Fruit fly (Drosophila melanogaster): ENCODE data around the gene Nha1.

The Nha1 gene

DNA sequence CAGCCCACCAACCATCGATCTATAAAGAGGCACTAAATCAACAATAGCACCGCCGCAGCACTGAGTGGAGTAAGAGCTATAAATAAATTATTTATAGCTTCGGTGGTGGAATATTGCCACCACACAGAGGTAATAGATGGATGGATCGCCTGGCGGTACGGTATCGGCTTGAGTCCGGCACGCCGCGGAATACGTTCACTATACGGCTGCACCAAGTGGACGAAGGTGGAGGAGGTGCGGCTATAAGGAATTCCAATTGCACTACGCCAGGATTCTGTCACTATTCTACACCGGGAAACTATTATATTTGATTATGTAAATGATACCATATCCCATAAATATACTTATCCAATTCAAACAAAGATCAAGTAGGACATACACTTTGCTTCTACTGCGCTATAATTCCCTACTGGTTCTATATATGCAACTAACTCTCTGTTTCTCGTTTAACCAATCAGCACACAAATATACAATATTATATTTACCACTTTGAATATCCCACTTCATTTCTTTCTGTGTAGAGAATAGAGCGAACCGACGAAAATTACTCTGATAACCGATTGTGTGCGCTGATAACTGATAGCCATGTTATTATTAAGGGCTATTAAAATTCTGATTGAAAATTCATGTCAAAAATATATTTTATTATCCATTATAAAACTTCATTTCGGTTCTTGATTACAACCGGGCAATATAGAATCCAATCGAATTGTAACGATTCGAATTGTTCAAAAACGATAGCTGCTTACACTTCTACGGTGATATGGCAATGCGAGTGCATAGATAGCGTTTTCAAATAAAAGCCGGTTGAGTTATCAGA is 50.7 kb downstream of the Nha1 start (continued):
- no peak for TF ChIP-seq Taf1 (GFP tag; IDR thresholded peaks at IDR 0.05)
- no peak for TF ChIP-seq ap (GFP tag; IDR thresholded peaks at IDR 0.05)
- no peak for TF ChIP-seq B-H1 (GFP tag; IDR thresholded peaks at IDR 0.05)
- TF ChIP-seq Ets65A (GFP tag), result peak; percentile 91
- TF ChIP-seq croc (GFP tag; conservative IDR thresholded peaks at IDR 0.05), result no peak
- peak; percentile 32 for TF ChIP-seq CG14710 (tag; optimal IDR thresholded peaks at IDR 0.05)
- no peak for TF ChIP-seq corto (GFP tag; optimal IDR thresholded peaks at IDR 0.05)
- TF ChIP-seq ci (GFP tag; IDR thresholded peaks at IDR 0.05), result no peak
- no peak for TF ChIP-seq NC2β (GFP tag; optimal IDR thresholded peaks at IDR 0.05)
- no peak for TF ChIP-seq Nf-YC (tag; optimal IDR thresholded peaks at IDR 0.05)
- TF ChIP-seq pnt (GFP tag; optimal IDR thresholded peaks at IDR 0.05), result peak; percentile 27
- no peak for TF ChIP-seq CG1832 (GFP tag; optimal IDR thresholded peaks at IDR 0.05)
- no peak for TF ChIP-seq Hr78 (GFP tag; optimal IDR thresholded peaks at IDR 0.05)
- TF ChIP-seq Xbp1 (GFP tag; optimal IDR thresholded peaks at IDR 0.05), result peak; percentile 33
- TF ChIP-seq CG8281 (tag; optimal IDR thresholded peaks at IDR 0.05), result no peak
- TF ChIP-seq NFAT (GFP tag; IDR thresholded peaks at IDR 0.05), result no peak
- no peak for TF ChIP-seq CG13624 (GFP tag; optimal IDR thresholded peaks at IDR 0.05)
- TF ChIP-seq ranshi (GFP tag; IDR thresholded peaks at IDR 0.05), result no peak
- TF ChIP-seq Oaz (GFP tag; IDR thresholded peaks at IDR 0.05), result no peak
- TF ChIP-seq Vsx1 (GFP tag; optimal IDR thresholded peaks at IDR 0.05), result peak; percentile 11
- TF ChIP-seq CG31224 (GFP tag; IDR thresholded peaks at IDR 0.05), result 0 out of 2 replicates have a peak, but pooled peaks have one; percentile 25
- no peak for TF ChIP-seq CG3407 (GFP tag; optimal IDR thresholded peaks at IDR 0.05)
- no peak for TF ChIP-seq mld (GFP tag; IDR thresholded peaks at IDR 0.05; ENCODE audit: partially characterized antibody)
- no peak for TF ChIP-seq Hmx (GFP tag; optimal IDR thresholded peaks at IDR 0.05)
- peak; percentile 28 for TF ChIP-seq CG7556 (GFP tag; optimal IDR thresholded peaks at IDR 0.05)
- no peak for TF ChIP-seq Fer2 (tag; optimal IDR thresholded peaks at IDR 0.05)
- no peak for TF ChIP-seq Dbx (GFP tag; IDR thresholded peaks at IDR 0.05)
- no peak for TF ChIP-seq CG6683 (GFP tag; optimal IDR thresholded peaks at IDR 0.05)
- TF ChIP-seq CG6654 (GFP tag; optimal IDR thresholded peaks at IDR 0.05), result no peak
- no peak for TF ChIP-seq CG4328 (GFP tag; optimal IDR thresholded peaks at IDR 0.05)
- TF ChIP-seq CG10431 (GFP tag; optimal IDR thresholded peaks at IDR 0.05), result peak; percentile 9
- TF ChIP-seq CG11085 (GFP tag; IDR thresholded peaks at IDR 0.05), result no peak
- no peak for TF ChIP-seq CG43689 (GFP tag; IDR thresholded peaks at IDR 0.05)
- TF ChIP-seq onecut (GFP tag; IDR thresholded peaks at IDR 0.05), result no peak
- no peak for TF ChIP-seq ac (GFP tag; optimal IDR thresholded peaks at IDR 0.05)
- peak; percentile 48 for TF ChIP-seq unpg (GFP tag; optimal IDR thresholded peaks at IDR 0.05)
- TF ChIP-seq Tbp (GFP tag; optimal IDR thresholded peaks at IDR 0.05), result no peak
- TF ChIP-seq CG4617 (GFP tag; optimal IDR thresholded peaks at IDR 0.05; ENCODE audit: borderline replicate concordance), result no peak
- TF ChIP-seq CG10321 (GFP tag; IDR thresholded peaks at IDR 0.05), result no peak
- no peak for TF ChIP-seq TFAM (GFP tag; optimal IDR thresholded peaks at IDR 0.05)
- TF ChIP-seq CG34376 (GFP tag; optimal IDR thresholded peaks at IDR 0.05), result peak; percentile 9
- no peak for TF ChIP-seq inv (GFP tag; IDR thresholded peaks at IDR 0.05; ENCODE audit: partially characterized antibody)
- TF ChIP-seq pan (optimal IDR thresholded peaks at IDR 0.05), result no peak
- TF ChIP-seq pan (GFP tag; optimal IDR thresholded peaks at IDR 0.05 in 1 of 2, IDR thresholded peaks at IDR 0.05 in 1 of 2), result peak in 1 of 2 experiments; percentile 4
- TF ChIP-seq CG14667 (GFP tag; IDR thresholded peaks at IDR 0.05), result 0 out of 2 replicates have a peak, but pooled peaks have one; percentile 9
- no peak for TF ChIP-seq Mad (GFP tag; optimal IDR thresholded peaks at IDR 0.05)
